Worm (Caenorhabditis elegans) whole organism, L4 larva: Measurements from ENCODE around the gene srd-74.

Source experiments
- mdt-29 ChIP-seq: fragments of 200-800 bp; sonication (Bioruptor generic); IDR thresholded peaks from 2 replicates; pipeline ENCODE4 v1.3.6; 2022; ENCODE audit warnings: missing genetic modification reagents, missing genetic modification characterization, missing compliant biosample characterization
- nhr-28 ChIP-seq: fragments of 150-350 bp; optimal IDR thresholded peaks from 2 replicates; lab custom pipeline; 2014; ENCODE audit warnings: missing biosample characterization, missing genetic modification characterization
- skn-1 ChIP-seq: fragments of 150-350 bp; optimal IDR thresholded peaks from 2 replicates; lab custom pipeline; 2014; ENCODE audit warnings: missing biosample characterization, missing genetic modification characterization

- TF ChIP-seq nhr-28 (peak; percentile 56), mdt-29 (GFP tag; lab: Robert Waterston, UW) (no peak), skn-1 (tag; lab: Kevin White, UChicago) (no peak)
Observed at ce11 chrIII:11825654-11826053, 43.8 kb downstream of the srd-74 start.
